Fruit fly (Drosophila melanogaster): ENCODE measurements around the gene CG12773.

The CG12773 gene

DNA sequence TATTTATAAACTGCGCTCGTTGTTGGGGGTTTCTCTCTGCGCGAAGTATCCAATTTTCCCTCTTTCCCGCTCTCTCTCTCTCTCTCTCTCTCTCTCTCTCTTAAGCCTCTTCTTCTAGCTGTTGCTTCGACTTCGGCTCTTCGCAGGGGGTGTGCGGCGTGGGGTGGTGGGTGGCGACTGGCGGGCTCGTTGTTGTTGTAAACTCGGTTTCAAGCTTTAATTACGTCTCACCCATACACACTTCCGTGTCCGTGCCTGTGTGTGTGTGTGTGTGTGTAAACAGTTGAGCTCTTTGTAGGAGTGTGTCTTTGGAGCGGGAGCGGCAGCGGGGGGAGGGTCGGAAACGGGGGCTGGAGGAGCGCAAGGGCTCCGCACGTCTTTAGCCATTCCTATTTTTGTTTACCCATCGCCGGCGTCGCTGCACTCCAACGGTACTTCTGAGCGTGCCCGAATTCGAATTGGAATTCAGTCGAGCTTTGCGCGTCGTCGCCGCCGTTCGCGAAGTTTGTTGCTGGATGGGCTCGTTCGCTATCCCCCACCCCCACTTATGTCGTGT, 34.4 kb upstream of the CG12773 start:
- TF ChIP-seq CG12768 (GFP tag; optimal IDR thresholded peaks at IDR 0.05) = peak; percentile 36
- peak; percentile 40 for TF ChIP-seq pad (GFP tag; optimal IDR thresholded peaks at IDR 0.05)
- peak; percentile 36 for TF ChIP-seq tj (GFP tag; optimal IDR thresholded peaks at IDR 0.05)
- TF ChIP-seq kay (GFP tag; ENCODE audit: borderline replicate concordance) = no peak
- peak; percentile 18 for TF ChIP-seq bab1 (GFP tag; optimal IDR thresholded peaks at IDR 0.05)
- no peak for TF ChIP-seq Mnt (GFP tag; optimal IDR thresholded peaks at IDR 0.05)
- peak; percentile 90 for TF ChIP-seq ovo (GFP tag; optimal IDR thresholded peaks at IDR 0.05)

DNA sequence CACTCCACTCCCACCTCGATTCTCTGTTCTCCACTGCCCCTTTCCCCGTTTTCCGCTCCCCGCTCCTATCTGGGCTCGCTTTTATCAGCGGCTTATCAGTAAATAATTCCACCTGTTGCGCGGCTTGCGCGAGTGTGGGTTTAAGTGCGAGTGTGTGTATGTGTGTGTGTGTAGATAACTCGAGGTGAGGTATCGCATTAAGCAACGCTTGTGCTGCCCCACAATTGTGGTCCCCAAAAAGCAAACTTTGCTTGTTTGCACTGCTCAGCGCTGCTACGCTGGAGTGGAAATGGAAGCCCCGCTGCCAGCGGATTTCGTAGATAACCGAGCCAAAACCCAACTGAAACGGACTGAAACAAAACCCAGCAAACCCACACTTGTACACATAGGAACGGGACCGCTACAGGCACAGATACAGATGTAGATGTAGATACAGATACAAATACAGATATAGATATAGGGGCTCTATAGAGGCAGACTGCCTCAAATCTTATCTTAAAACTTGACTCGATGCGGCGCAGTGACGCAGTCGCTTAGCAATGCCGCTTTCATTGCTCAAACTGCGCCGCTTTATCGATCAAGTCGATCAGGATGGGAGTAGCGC, 33.5 kb upstream of the CG12773 start:
- TF ChIP-seq CG12768 (GFP tag; optimal IDR thresholded peaks at IDR 0.05) (peak; percentile 16), CG5204 (GFP tag; optimal IDR thresholded peaks at IDR 0.05) (no peak), ovo (GFP tag; optimal IDR thresholded peaks at IDR 0.05) (no peak), tj (GFP tag; optimal IDR thresholded peaks at IDR 0.05) (peak; percentile 64), toe (GFP tag; optimal IDR thresholded peaks at IDR 0.05) (no peak), CG11617 (GFP tag; optimal IDR thresholded peaks at IDR 0.05) (no peak), pad (GFP tag; optimal IDR thresholded peaks at IDR 0.05) (peak; percentile 8), CG33017 (tag; optimal IDR thresholded peaks at IDR 0.05) (no peak), CG14711 (tag; optimal IDR thresholded peaks at IDR 0.05) (no peak), cic (GFP tag; optimal IDR thresholded peaks at IDR 0.05) (no peak), Mnt (GFP tag; optimal IDR thresholded peaks at IDR 0.05) (peak; percentile 31), CG1620 (GFP tag; optimal IDR thresholded peaks at IDR 0.05) (no peak)

DNA sequence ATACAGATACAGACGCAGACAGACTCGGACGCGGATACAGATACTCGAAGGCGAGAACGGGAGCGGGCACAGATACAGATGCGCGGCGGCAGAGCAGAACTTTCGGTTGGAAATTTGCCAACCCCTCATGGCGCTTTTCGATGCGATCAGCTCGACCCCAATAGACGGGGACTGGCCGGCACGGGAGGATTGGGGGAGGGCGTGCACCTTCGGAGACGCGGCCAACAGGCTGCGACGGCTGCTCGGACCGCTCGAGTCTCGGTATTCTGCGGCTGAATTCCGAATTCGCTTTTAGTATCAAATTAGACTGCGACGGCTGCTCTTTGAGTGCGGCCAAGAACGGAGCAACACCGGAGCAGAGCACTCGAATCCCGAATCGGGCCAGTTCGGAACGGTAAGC, 30.5 kb upstream of the CG12773 start:
- TF ChIP-seq Crg-1 (GFP tag; optimal IDR thresholded peaks at IDR 0.05) (no peak), CG7101 (tag; optimal IDR thresholded peaks at IDR 0.05) (no peak), CG14711 (tag; optimal IDR thresholded peaks at IDR 0.05) (no peak), Mnt (GFP tag; optimal IDR thresholded peaks at IDR 0.05) (peak; percentile 2), toe (GFP tag; optimal IDR thresholded peaks at IDR 0.05) (no peak), ovo (GFP tag; optimal IDR thresholded peaks at IDR 0.05) (no peak), pad (GFP tag; optimal IDR thresholded peaks at IDR 0.05) (peak; percentile 33), CG12768 (GFP tag; optimal IDR thresholded peaks at IDR 0.05) (no peak)

DNA sequence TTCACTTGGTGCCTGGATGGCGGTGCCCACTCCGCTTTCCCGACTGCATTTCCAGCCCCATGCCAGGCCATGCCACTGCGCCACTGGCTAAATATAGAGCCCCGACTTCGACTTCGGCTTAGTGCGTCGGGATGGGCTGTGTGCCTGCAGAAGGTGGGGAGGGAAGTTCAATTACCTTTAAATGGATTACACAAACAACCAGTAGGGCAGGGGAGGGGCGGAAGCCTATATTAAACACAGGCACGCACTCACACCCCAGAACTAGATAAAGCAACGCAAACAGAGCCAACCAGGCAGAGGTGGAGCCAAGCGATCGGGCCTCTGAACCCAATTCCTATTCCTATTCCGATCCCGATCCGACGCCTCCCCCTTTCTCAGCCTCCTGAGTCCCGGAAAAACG, 28.7 kb upstream of the CG12773 start:
- TF ChIP-seq bab1 (GFP tag; optimal IDR thresholded peaks at IDR 0.05) (no peak), CG33017 (tag; optimal IDR thresholded peaks at IDR 0.05) (no peak), CG5204 (GFP tag; optimal IDR thresholded peaks at IDR 0.05) (no peak), Mnt (GFP tag; optimal IDR thresholded peaks at IDR 0.05) (no peak), tj (GFP tag; optimal IDR thresholded peaks at IDR 0.05) (no peak), Hr96 (GFP tag; optimal IDR thresholded peaks at IDR 0.05) (no peak), Crg-1 (GFP tag; optimal IDR thresholded peaks at IDR 0.05) (no peak), cnc (optimal IDR thresholded peaks at IDR 0.05) (no peak), kay (GFP tag; ENCODE audit: borderline replicate concordance) (no peak), CG1620 (GFP tag; optimal IDR thresholded peaks at IDR 0.05) (no peak), Clk (GFP tag; optimal IDR thresholded peaks at IDR 0.05) (no peak), cic (GFP tag; optimal IDR thresholded peaks at IDR 0.05) (no peak), CG11617 (GFP tag; optimal IDR thresholded peaks at IDR 0.05) (no peak), pad (GFP tag; optimal IDR thresholded peaks at IDR 0.05) (no peak), CG7045 (GFP tag; optimal IDR thresholded peaks at IDR 0.05) (no peak), CG12768 (GFP tag; optimal IDR thresholded peaks at IDR 0.05) (no peak), toe (GFP tag; optimal IDR thresholded peaks at IDR 0.05) (no peak)

DNA sequence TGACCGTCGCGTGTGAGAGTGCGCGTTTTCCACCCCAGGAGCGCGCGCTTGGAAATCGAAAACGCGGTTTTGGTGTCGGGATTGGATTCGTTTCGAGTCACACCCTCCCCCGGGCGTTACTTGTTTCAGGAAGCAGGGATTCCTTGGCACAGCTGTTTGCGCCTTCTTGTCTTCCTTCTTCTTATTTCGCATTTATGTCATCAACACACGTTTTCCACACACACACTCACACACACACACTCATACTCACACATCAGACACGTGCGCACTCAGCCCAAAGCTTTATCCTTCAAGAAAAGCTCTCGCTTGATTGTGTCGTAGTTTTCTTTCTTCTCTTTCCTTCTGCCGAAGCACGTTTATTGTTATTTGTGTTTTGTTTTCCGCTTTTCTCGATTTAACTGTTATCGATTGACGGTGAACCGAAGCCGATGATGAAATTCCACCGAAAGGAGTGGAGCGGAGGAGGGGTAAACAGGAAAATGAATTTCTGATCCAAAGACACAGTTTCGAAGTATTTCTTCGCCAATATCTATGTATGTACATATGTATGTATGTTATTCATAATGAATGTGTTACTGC, 27.7 kb upstream of the CG12773 start:
- TF ChIP-seq Mnt (GFP tag; optimal IDR thresholded peaks at IDR 0.05) = peak; percentile 34
- no peak for TF ChIP-seq CG14711 (tag; optimal IDR thresholded peaks at IDR 0.05)

DNA sequence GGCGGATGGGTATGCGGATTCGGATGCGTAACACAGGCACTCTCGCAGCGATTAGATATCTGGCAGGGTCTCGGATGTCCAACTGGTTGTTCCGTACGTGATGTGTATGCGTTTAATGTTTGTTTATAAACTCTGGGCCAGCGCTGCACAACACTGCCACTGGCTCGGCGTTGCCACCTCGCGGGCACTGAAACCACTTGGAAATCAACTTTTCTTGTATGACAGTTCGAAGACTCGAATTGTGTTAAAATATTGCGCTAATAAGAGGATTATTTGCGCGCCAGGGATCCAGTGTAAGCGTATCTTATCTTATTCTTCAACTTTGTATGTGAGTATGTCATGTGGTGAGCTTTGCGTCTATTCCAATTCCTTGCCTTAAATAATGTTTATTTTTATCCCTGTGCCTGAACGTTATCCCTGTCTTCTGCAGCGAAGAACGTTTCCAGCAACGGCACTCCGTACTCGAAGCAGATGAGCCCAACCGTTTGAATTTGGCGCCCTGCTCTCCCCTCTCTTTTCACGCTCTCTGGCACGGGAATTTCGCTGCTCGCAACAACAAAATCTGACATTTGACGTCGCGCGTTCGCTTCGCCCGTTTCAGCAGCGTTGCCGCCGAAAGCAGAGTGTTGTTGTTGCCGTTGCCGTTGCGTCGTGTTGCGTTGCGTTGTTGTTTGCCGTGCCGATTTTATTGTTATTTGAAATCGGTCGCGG, 26.7 kb upstream of the CG12773 start, which contains the start of the genes CG3719 and CG32813:
TSS of gene CG3719 (minus strand) at position 131 of the 711 bp plus-strand sequence.
TSS of gene CG32813 (plus strand) at position 565 of the 711 bp plus-strand sequence.
- TF ChIP-seq CG12768 (GFP tag; optimal IDR thresholded peaks at IDR 0.05) (no peak), kay (GFP tag; ENCODE audit: borderline replicate concordance) (no peak), cic (GFP tag; optimal IDR thresholded peaks at IDR 0.05) (no peak), ovo (GFP tag; optimal IDR thresholded peaks at IDR 0.05) (no peak), CG7101 (tag; optimal IDR thresholded peaks at IDR 0.05) (peak; percentile 44), Mnt (GFP tag; optimal IDR thresholded peaks at IDR 0.05) (peak; percentile 52), CG7045 (GFP tag; optimal IDR thresholded peaks at IDR 0.05) (no peak), bab1 (GFP tag; optimal IDR thresholded peaks at IDR 0.05) (peak; percentile 43), CG14711 (tag; optimal IDR thresholded peaks at IDR 0.05) (peak; percentile 41), Clk (GFP tag; optimal IDR thresholded peaks at IDR 0.05) (no peak), cnc (optimal IDR thresholded peaks at IDR 0.05) (no peak), tj (GFP tag; optimal IDR thresholded peaks at IDR 0.05) (peak; percentile 21), CG1620 (GFP tag; optimal IDR thresholded peaks at IDR 0.05) (peak; percentile 73), CG33017 (tag; optimal IDR thresholded peaks at IDR 0.05) (no peak), CG11617 (GFP tag; optimal IDR thresholded peaks at IDR 0.05) (peak; percentile 14), pad (GFP tag; optimal IDR thresholded peaks at IDR 0.05) (peak; percentile 51), toe (GFP tag; optimal IDR thresholded peaks at IDR 0.05) (no peak), Crg-1 (GFP tag; optimal IDR thresholded peaks at IDR 0.05) (peak; percentile 82), Hr96 (GFP tag; optimal IDR thresholded peaks at IDR 0.05) (no peak)
